Worm (Caenorhabditis elegans) whole organism, L1 larva: ENCODE data around the gene D1054.5.

ENCODE experiments used
- elt-3 ChIP-seq, 6 experiments: fragments of 150-350 bp in 1 of 6; sonication (generic microtip); optimal IDR thresholded peaks; 2 replicates each; lab custom pipeline; 2017 to 2018; ENCODE audit warnings: missing biosample characterization in 6 of 6, missing genetic modification characterization in 6 of 6, inconsistent platforms in 1 of 6
- nhr-90 ChIP-seq: sonication (generic microtip); optimal IDR thresholded peaks from 2 replicates; lab custom pipeline; 2016; ENCODE audit warnings: mild to moderate bottlenecking, missing genetic modification characterization, missing compliant biosample characterization; ENCODE audit not compliant: poor library complexity
- snpc-4 ChIP-seq: fragments of 150-350 bp; optimal IDR thresholded peaks from 2 replicates; lab custom pipeline; 2014; ENCODE audit warnings: missing biosample characterization, missing genetic modification characterization
- swsn-7 ChIP-seq: sonication (generic microtip); optimal IDR thresholded peaks from 2 replicates; lab custom pipeline; 2016; ENCODE audit warnings: missing genetic modification characterization, missing compliant biosample characterization
- zag-1 ChIP-seq: fragments of 150-350 bp; optimal IDR thresholded peaks from 2 replicates; lab custom pipeline; 2014; ENCODE audit warnings: missing biosample characterization, missing genetic modification characterization
- ztf-11 ChIP-seq, 2 experiments: sonication (generic microtip); optimal IDR thresholded peaks; 2 replicates each; lab custom pipeline; 2016 to 2017; ENCODE audit warnings: missing genetic modification characterization in 2 of 2, missing biosample characterization in 1 of 2, missing compliant biosample characterization in 1 of 2

DNA sequence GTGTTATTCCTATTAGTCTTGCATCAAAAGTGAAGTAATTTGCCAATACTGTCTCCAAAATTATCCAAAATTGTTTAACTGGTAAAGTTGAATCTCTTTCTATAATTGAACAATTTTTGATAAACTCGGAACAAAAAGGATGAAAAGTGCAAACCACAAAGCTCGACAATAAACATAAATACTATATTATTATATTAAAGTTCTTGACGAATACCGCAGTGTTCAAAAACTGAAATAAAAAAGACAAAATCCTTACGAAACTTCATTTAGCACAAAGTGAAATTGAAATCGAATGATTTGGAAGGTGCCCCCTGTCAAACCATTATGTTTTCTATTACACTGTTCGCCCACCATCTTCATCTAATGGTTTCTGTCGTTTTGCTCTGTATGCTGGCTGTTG lies 35.0 kb downstream of the D1054.5 start, which contains the start of gene ZC302.3:
- TF ChIP-seq zag-1 (tag; lab: Kevin White, UChicago) (no peak), swsn-7 (tag; lab: Kevin White, UChicago) (no peak), elt-3 (tag; optimal IDR thresholded peaks at IDR 0.05; lab: Kevin White, UChicago) (no peak), snpc-4 (tag; lab: Kevin White, UChicago) (no peak), ztf-11 (tag; optimal IDR thresholded peaks at IDR 0.05; lab: Kevin White, UChicago) (no peak), nhr-90 (tag; lab: Kevin White, UChicago) (no peak)
